Worm (Caenorhabditis elegans): Measurements from ENCODE around the gene cnc-11.

DNA sequence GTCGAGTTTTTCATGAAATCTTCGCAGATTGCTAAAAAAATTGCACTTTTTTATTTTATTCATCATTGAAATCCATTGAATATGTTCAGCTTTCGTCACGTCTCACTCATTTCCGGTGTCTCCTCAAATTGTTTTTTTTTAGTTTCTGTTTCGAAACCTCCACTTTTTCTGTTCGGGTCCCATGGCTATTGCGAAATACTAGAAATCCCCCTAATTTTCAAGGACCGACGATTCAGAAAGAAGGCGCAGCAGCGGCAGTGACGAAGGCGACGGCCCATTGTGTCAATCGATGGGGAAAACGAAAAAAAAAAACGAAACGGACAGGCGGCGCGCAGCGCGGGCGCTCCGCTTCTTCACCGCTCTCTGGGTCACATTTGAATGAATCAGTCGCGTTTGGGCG is 29.8 kb downstream of the cnc-11 start:
- no peak for TF ChIP-seq pqm-1 (tag; optimal IDR thresholded peaks at IDR 0.05)
- no peak for TF ChIP-seq nhr-77 (tag; optimal IDR thresholded peaks at IDR 0.05)
- TF ChIP-seq ama-1 (optimal IDR thresholded peaks at IDR 0.05): no peak
- TF ChIP-seq unc-39 (tag; optimal IDR thresholded peaks at IDR 0.05): no peak
- no peak for TF ChIP-seq nhr-11 (tag; optimal IDR thresholded peaks at IDR 0.05)
- no peak for TF ChIP-seq nhr-76 (tag; optimal IDR thresholded peaks at IDR 0.05)
- no peak for TF ChIP-seq ztf-11 (tag; optimal IDR thresholded peaks at IDR 0.05)
- TF ChIP-seq zag-1 (tag; optimal IDR thresholded peaks at IDR 0.05): no peak
- no peak for TF ChIP-seq nhr-28 (tag; optimal IDR thresholded peaks at IDR 0.05)
- no peak for TF ChIP-seq nhr-237 (tag; optimal IDR thresholded peaks at IDR 0.05)
- no peak for TF ChIP-seq lin-39 (tag; optimal IDR thresholded peaks at IDR 0.05)

Data from whole organism, L4 larva.